Worm (Caenorhabditis elegans): ENCODE data around the gene srh-127.

srh-127 gene

ce11 chrV:2892976-2893375 is at the start of gene srh-127:
srh-127 (plus strand) TSS chrV:2893276.
- TF ChIP-seq B0310.2 (tag; optimal IDR thresholded peaks at IDR 0.05) = no peak
- TF ChIP-seq scrt-1 (GFP tag; IDR thresholded peaks at IDR 0.05) = no peak
- no peak for TF ChIP-seq hnd-1 (tag; optimal IDR thresholded peaks at IDR 0.05)
- TF ChIP-seq F13C5.2 (tag; optimal IDR thresholded peaks at IDR 0.05) = no peak
- TF ChIP-seq tbx-37 (GFP tag; conservative IDR thresholded peaks at IDR 0.05) = no peak
- no peak for TF ChIP-seq pes-1 (GFP tag; IDR thresholded peaks at IDR 0.05)
- no peak for TF ChIP-seq tra-4 (tag; optimal IDR thresholded peaks at IDR 0.05)
- no peak for TF ChIP-seq flt-1 (GFP tag; IDR thresholded peaks at IDR 0.05)
- no peak for TF ChIP-seq sea-1 (GFP tag; conservative IDR thresholded peaks at IDR 0.05)
- TF ChIP-seq hmg-4 (GFP tag; optimal IDR thresholded peaks at IDR 0.05) = no peak
- no peak for TF ChIP-seq hmbx-1 (tag; optimal IDR thresholded peaks at IDR 0.05)
- TF ChIP-seq aly-1 (tag; optimal IDR thresholded peaks at IDR 0.05) = no peak

ce11 chrV:2845771-2846170 is 47.3 kb upstream of the srh-127 start, which contains the start of gene srj-44:
srj-44 (minus strand) TSS chrV:2845871.
- TF ChIP-seq hmg-4 (GFP tag; optimal IDR thresholded peaks at IDR 0.05) = no peak
- TF ChIP-seq hmbx-1 (tag; optimal IDR thresholded peaks at IDR 0.05) = no peak
- no peak for TF ChIP-seq tbx-11 (GFP tag; IDR thresholded peaks at IDR 0.05)
- TF ChIP-seq flt-1 (GFP tag; IDR thresholded peaks at IDR 0.05) = no peak
- TF ChIP-seq ceh-13 (GFP tag; optimal IDR thresholded peaks at IDR 0.05) = no peak
- TF ChIP-seq ceh-36 (tag; optimal IDR thresholded peaks at IDR 0.05) = no peak
- no peak for TF ChIP-seq tbx-37 (GFP tag; conservative IDR thresholded peaks at IDR 0.05)
- TF ChIP-seq aly-1 (tag; optimal IDR thresholded peaks at IDR 0.05) = no peak
- no peak for TF ChIP-seq ama-1 (optimal IDR thresholded peaks at IDR 0.05)
- TF ChIP-seq hnd-1 (tag; optimal IDR thresholded peaks at IDR 0.05) = no peak
- no peak for TF ChIP-seq F13C5.2 (tag; optimal IDR thresholded peaks at IDR 0.05)
- no peak for TF ChIP-seq tra-4 (tag; optimal IDR thresholded peaks at IDR 0.05)
- TF ChIP-seq sea-1 (GFP tag; conservative IDR thresholded peaks at IDR 0.05) = no peak

ce11 chrV:2848290-2848937 is 44.7 kb upstream of the srh-127 start, which contains the start of gene srj-49:
srj-49 (minus strand) TSS chrV:2848340.
- TF ChIP-seq F13C5.2 (tag; optimal IDR thresholded peaks at IDR 0.05) (no peak), flt-1 (GFP tag; IDR thresholded peaks at IDR 0.05) (no peak), ets-7 (tag; optimal IDR thresholded peaks at IDR 0.05) (no peak), hmg-4 (GFP tag; optimal IDR thresholded peaks at IDR 0.05) (no peak), scrt-1 (GFP tag; IDR thresholded peaks at IDR 0.05) (no peak), pes-1 (GFP tag; IDR thresholded peaks at IDR 0.05) (no peak), tbx-37 (GFP tag; conservative IDR thresholded peaks at IDR 0.05) (no peak), aly-1 (tag; optimal IDR thresholded peaks at IDR 0.05) (no peak), tbx-11 (GFP tag; IDR thresholded peaks at IDR 0.05) (no peak), ceh-13 (GFP tag; optimal IDR thresholded peaks at IDR 0.05) (no peak), B0310.2 (tag; optimal IDR thresholded peaks at IDR 0.05) (no peak), hmbx-1 (tag; optimal IDR thresholded peaks at IDR 0.05) (no peak), hnd-1 (tag; optimal IDR thresholded peaks at IDR 0.05) (no peak), ama-1 (optimal IDR thresholded peaks at IDR 0.05) (no peak), ceh-36 (tag; optimal IDR thresholded peaks at IDR 0.05) (no peak)

- TF ChIP-seq tbx-37 (GFP tag; conservative IDR thresholded peaks at IDR 0.05) = no peak
- no peak for TF ChIP-seq ceh-13 (GFP tag; optimal IDR thresholded peaks at IDR 0.05)
- TF ChIP-seq pes-1 (GFP tag; IDR thresholded peaks at IDR 0.05) = no peak
- no peak for TF ChIP-seq B0310.2 (tag; optimal IDR thresholded peaks at IDR 0.05)
- no peak for TF ChIP-seq aly-1 (tag; optimal IDR thresholded peaks at IDR 0.05)
These were observed 44.0 kb upstream of the srh-127 start, which contains the start of gene ugt-53 for ce11 chrV:2849071-2849470. ugt-53 (plus strand) TSS chrV:2849343.

ce11 chrV:2855473-2855872 is 37.6 kb upstream of the srh-127 start, which contains the start of gene srj-57:
srj-57 (minus strand) TSS chrV:2855573.
- no peak for TF ChIP-seq aly-1 (tag; optimal IDR thresholded peaks at IDR 0.05)
- no peak for TF ChIP-seq B0310.2 (tag; optimal IDR thresholded peaks at IDR 0.05)
- TF ChIP-seq ceh-36 (tag; optimal IDR thresholded peaks at IDR 0.05) = no peak

ce11 chrV:2857842-2858241 is 35.2 kb upstream of the srh-127 start, which contains the start of gene srj-55:
srj-55 (minus strand) TSS chrV:2857942.
- TF ChIP-seq ceh-36 (tag; optimal IDR thresholded peaks at IDR 0.05) (no peak), tbx-37 (GFP tag; conservative IDR thresholded peaks at IDR 0.05) (no peak), ama-1 (optimal IDR thresholded peaks at IDR 0.05) (no peak), ceh-13 (GFP tag; optimal IDR thresholded peaks at IDR 0.05) (no peak), pes-1 (GFP tag; IDR thresholded peaks at IDR 0.05) (no peak), ets-7 (tag; optimal IDR thresholded peaks at IDR 0.05) (no peak), tra-4 (tag; optimal IDR thresholded peaks at IDR 0.05) (no peak), aly-1 (tag; optimal IDR thresholded peaks at IDR 0.05) (no peak), hmbx-1 (tag; optimal IDR thresholded peaks at IDR 0.05) (no peak), F13C5.2 (tag; optimal IDR thresholded peaks at IDR 0.05) (no peak)

ce11 chrV:2859738-2860137 is 33.3 kb upstream of the srh-127 start, which contains the start of gene srj-54:
srj-54 (minus strand) TSS chrV:2859838.
- TF ChIP-seq scrt-1 (GFP tag; IDR thresholded peaks at IDR 0.05) = no peak
- no peak for TF ChIP-seq hnd-1 (tag; optimal IDR thresholded peaks at IDR 0.05)
- TF ChIP-seq ets-7 (tag; optimal IDR thresholded peaks at IDR 0.05) = no peak
- TF ChIP-seq hmg-4 (GFP tag; optimal IDR thresholded peaks at IDR 0.05) = no peak
- no peak for TF ChIP-seq tbx-37 (GFP tag; conservative IDR thresholded peaks at IDR 0.05)
- no peak for TF ChIP-seq sea-1 (GFP tag; conservative IDR thresholded peaks at IDR 0.05)
- no peak for TF ChIP-seq tra-4 (tag; optimal IDR thresholded peaks at IDR 0.05)
- no peak for TF ChIP-seq tbx-11 (GFP tag; IDR thresholded peaks at IDR 0.05)
- no peak for TF ChIP-seq B0310.2 (tag; optimal IDR thresholded peaks at IDR 0.05)
- no peak for TF ChIP-seq ama-1 (optimal IDR thresholded peaks at IDR 0.05)
- TF ChIP-seq F13C5.2 (tag; optimal IDR thresholded peaks at IDR 0.05) = no peak
- TF ChIP-seq pes-1 (GFP tag; IDR thresholded peaks at IDR 0.05) = no peak
- no peak for TF ChIP-seq aly-1 (tag; optimal IDR thresholded peaks at IDR 0.05)
- TF ChIP-seq ceh-13 (GFP tag; optimal IDR thresholded peaks at IDR 0.05) = no peak
- TF ChIP-seq hmbx-1 (tag; optimal IDR thresholded peaks at IDR 0.05) = no peak

All from whole organism, early embryonic.